Worm (Caenorhabditis elegans): ENCODE measurements around the gene his-73.
A peak's percentile ranks its signal among the peaks of the same experiment; 100 is the strongest.

his-73 gene

ce11 chrII:13187188-13187587, 3.7 kb downstream of the his-73 start, which contains the start of gene mecr-1:
mecr-1 (minus strand) TSS chrII:13187314.
- TF ChIP-seq mep-1 (tag; optimal IDR thresholded peaks at IDR 0.05) = no peak
- TF ChIP-seq ces-1 (GFP tag; optimal IDR thresholded peaks at IDR 0.05) = peak; percentile 37

DNA sequence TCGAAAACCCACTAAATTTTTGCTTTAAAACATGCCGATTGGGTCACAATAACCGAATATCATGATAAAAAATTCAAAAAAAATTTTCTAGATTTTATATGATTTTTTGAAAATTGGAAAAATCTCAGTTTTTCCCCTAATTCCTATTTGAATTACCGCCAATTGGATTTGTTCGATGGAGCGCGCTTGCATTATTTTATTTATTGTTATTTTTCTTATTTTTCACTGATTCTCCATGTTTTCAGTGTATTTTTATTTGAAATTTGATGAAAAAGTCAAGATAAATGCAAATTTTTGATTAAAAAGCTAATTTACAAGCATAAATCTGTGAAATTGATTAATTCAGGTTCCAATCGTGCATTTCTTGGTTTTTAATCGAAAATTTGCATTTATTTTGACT, 4.6 kb downstream of the his-73 start:
- no peak for TF ChIP-seq pha-4 (tag; optimal IDR thresholded peaks at IDR 0.05)
- no peak for TF ChIP-seq mep-1 (tag; optimal IDR thresholded peaks at IDR 0.05)
- TF ChIP-seq lin-13 (tag; optimal IDR thresholded peaks at IDR 0.05) = no peak
- no peak for TF ChIP-seq ces-1 (GFP tag; optimal IDR thresholded peaks at IDR 0.05)
- TF ChIP-seq bed-3 (GFP tag; optimal IDR thresholded peaks at IDR 0.05) = no peak
- TF ChIP-seq nhr-76 (tag; optimal IDR thresholded peaks at IDR 0.05) = no peak
- TF ChIP-seq cnd-1 (tag; optimal IDR thresholded peaks at IDR 0.05) = no peak
- TF ChIP-seq unc-62 (GFP tag; optimal IDR thresholded peaks at IDR 0.05) = no peak
- TF ChIP-seq sptf-1 (tag; optimal IDR thresholded peaks at IDR 0.05) = no peak
- no peak for TF ChIP-seq hlh-1 (tag; optimal IDR thresholded peaks at IDR 0.05)
- no peak for TF ChIP-seq unc-120 (tag; optimal IDR thresholded peaks at IDR 0.05; ENCODE audit: poor library complexity, severe bottlenecking)
- no peak for TF ChIP-seq lsy-2 (tag; optimal IDR thresholded peaks at IDR 0.05)
- TF ChIP-seq lin-32 (GFP tag; optimal IDR thresholded peaks at IDR 0.05) = no peak
- no peak for TF ChIP-seq nhr-12 (tag; optimal IDR thresholded peaks at IDR 0.05)
- TF ChIP-seq ceh-83 (GFP tag; optimal IDR thresholded peaks at IDR 0.05) = no peak
- no peak for TF ChIP-seq drap-1 (GFP tag; optimal IDR thresholded peaks at IDR 0.05)
- no peak for TF ChIP-seq nhr-237 (tag; optimal IDR thresholded peaks at IDR 0.05)

ce11 chrII:13189363-13189762, 5.9 kb downstream of the his-73 start:
- no peak for TF ChIP-seq elt-3 (tag; optimal IDR thresholded peaks at IDR 0.05)
- TF ChIP-seq ham-2 (GFP tag; optimal IDR thresholded peaks at IDR 0.05) = peak; percentile 81
- TF ChIP-seq sem-2 (GFP tag; optimal IDR thresholded peaks at IDR 0.05) = no peak
- TF ChIP-seq lin-13 (tag; optimal IDR thresholded peaks at IDR 0.05) = no peak
- TF ChIP-seq ztf-11 (tag; optimal IDR thresholded peaks at IDR 0.05) = no peak
- no peak for TF ChIP-seq mls-2 (tag; optimal IDR thresholded peaks at IDR 0.05)
- TF ChIP-seq nhr-28 (tag; optimal IDR thresholded peaks at IDR 0.05) = no peak
- peak; percentile 57 for TF ChIP-seq unc-120 (tag; optimal IDR thresholded peaks at IDR 0.05; ENCODE audit: poor library complexity, severe bottlenecking)
- no peak for TF ChIP-seq ceh-39 (tag; optimal IDR thresholded peaks at IDR 0.05)
- no peak for TF ChIP-seq hlh-1 (tag; optimal IDR thresholded peaks at IDR 0.05)
- no peak for TF ChIP-seq lsy-2 (tag; optimal IDR thresholded peaks at IDR 0.05)
- no peak for TF ChIP-seq nhr-237 (tag; optimal IDR thresholded peaks at IDR 0.05)
- peak; percentile 93 for TF ChIP-seq unc-62 (GFP tag; optimal IDR thresholded peaks at IDR 0.05)
- peak; percentile 31 for TF ChIP-seq M03D4.4 (tag; optimal IDR thresholded peaks at IDR 0.05)

DNA sequence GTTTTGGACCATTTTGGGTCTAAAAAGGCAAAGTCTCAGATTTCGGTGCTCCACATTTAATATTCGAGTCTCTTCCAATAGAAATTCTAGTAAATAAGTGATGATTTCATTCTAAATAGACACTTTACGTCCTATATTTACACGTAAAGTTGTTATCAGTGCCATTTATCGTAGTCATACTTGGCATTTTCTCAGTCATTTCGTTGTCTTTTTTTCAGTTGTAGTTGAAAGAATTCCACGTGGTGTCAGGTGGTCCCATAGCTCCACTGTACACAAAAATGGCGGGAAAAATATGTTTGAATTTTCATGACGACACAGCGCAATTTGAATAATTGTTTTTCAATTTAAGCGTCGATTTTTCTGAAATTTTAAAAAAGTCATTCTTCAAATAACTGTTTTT, 6.9 kb downstream of the his-73 start:
- TF ChIP-seq snpc-4 (tag; optimal IDR thresholded peaks at IDR 0.05) (no peak), tbx-8 (GFP tag; optimal IDR thresholded peaks at IDR 0.05) (no peak), elt-1 (tag; optimal IDR thresholded peaks at IDR 0.05; ENCODE audit: borderline replicate concordance, insufficient read depth) (no peak), blmp-1 (tag; optimal IDR thresholded peaks at IDR 0.05) (no peak), mab-5 (tag; optimal IDR thresholded peaks at IDR 0.05) (no peak), nhr-2 (tag; optimal IDR thresholded peaks at IDR 0.05) (no peak), nhr-12 (tag; optimal IDR thresholded peaks at IDR 0.05) (no peak), sptf-1 (tag; optimal IDR thresholded peaks at IDR 0.05) (no peak), mep-1 (tag; optimal IDR thresholded peaks at IDR 0.05) (no peak), sem-2 (GFP tag; optimal IDR thresholded peaks at IDR 0.05) (no peak), mls-2 (tag; optimal IDR thresholded peaks at IDR 0.05) (no peak), elt-3 (tag; optimal IDR thresholded peaks at IDR 0.05) (no peak), unc-120 (tag; optimal IDR thresholded peaks at IDR 0.05; ENCODE audit: poor library complexity, severe bottlenecking) (no peak), ces-1 (GFP tag; optimal IDR thresholded peaks at IDR 0.05) (no peak), lin-13 (tag; optimal IDR thresholded peaks at IDR 0.05) (no peak), cnd-1 (tag; optimal IDR thresholded peaks at IDR 0.05) (no peak)

- TF ChIP-seq nhr-28 (tag; optimal IDR thresholded peaks at IDR 0.05) = no peak
- TF ChIP-seq lin-13 (tag; optimal IDR thresholded peaks at IDR 0.05) = no peak
- TF ChIP-seq ztf-11 (tag; optimal IDR thresholded peaks at IDR 0.05) = no peak
- TF ChIP-seq cnd-1 (tag; optimal IDR thresholded peaks at IDR 0.05) = no peak
- no peak for TF ChIP-seq snpc-4 (tag; optimal IDR thresholded peaks at IDR 0.05)
- no peak for TF ChIP-seq ceh-39 (tag; optimal IDR thresholded peaks at IDR 0.05)
- no peak for TF ChIP-seq lin-32 (GFP tag; optimal IDR thresholded peaks at IDR 0.05)
- TF ChIP-seq sem-2 (GFP tag; optimal IDR thresholded peaks at IDR 0.05) = no peak
- no peak for TF ChIP-seq unc-39 (tag; optimal IDR thresholded peaks at IDR 0.05)
- TF ChIP-seq mls-2 (tag; optimal IDR thresholded peaks at IDR 0.05) = no peak
- TF ChIP-seq nhr-237 (tag; optimal IDR thresholded peaks at IDR 0.05) = no peak
- no peak for TF ChIP-seq ceh-83 (GFP tag; optimal IDR thresholded peaks at IDR 0.05)
These were observed 10.1 kb downstream of the his-73 start for ce11 chrII:13193563-13194103.

Measured in whole organism, mixed stage, embryonic.